Worm (Caenorhabditis elegans) whole organism, L1 larva: ENCODE results near the gene tag-123.

ENCODE experiments used
- C04F5.9 ChIP-seq: sonication (generic microtip); optimal IDR thresholded peaks from 2 replicates; lab custom pipeline; 2016; ENCODE audit warnings: missing genetic modification characterization, missing compliant biosample characterization
- C16A3.4 ChIP-seq: fragments of 150-350 bp; optimal IDR thresholded peaks from 2 replicates; lab custom pipeline; 2014; ENCODE audit warnings: missing biosample characterization, missing genetic modification characterization
- C34B4.2 ChIP-seq: sonication (generic microtip); optimal IDR thresholded peaks from 2 replicates; lab custom pipeline; 2017; ENCODE audit warnings: mild to moderate bottlenecking, missing genetic modification characterization, missing compliant biosample characterization
- F16B12.6 ChIP-seq: fragments of 150-350 bp; optimal IDR thresholded peaks from 2 replicates; lab custom pipeline; 2014; ENCODE audit warnings: missing biosample characterization, missing genetic modification characterization
- aha-1 ChIP-seq: fragments of 150-350 bp; optimal IDR thresholded peaks from 2 replicates; lab custom pipeline; 2014; ENCODE audit warnings: missing biosample characterization, missing genetic modification characterization
- ama-1 ChIP-seq: fragments of 150-350 bp; optimal IDR thresholded peaks from 2 replicates; lab custom pipeline; 2014
- blmp-1 ChIP-seq: fragments of 150-350 bp; optimal IDR thresholded peaks from 2 replicates; lab custom pipeline; 2014; ENCODE audit warnings: missing biosample characterization, missing genetic modification characterization
- ceh-8 ChIP-seq: fragments of 200-800 bp; sonication (Bioruptor generic); optimal IDR thresholded peaks from 2 replicates; lab custom pipeline; 2018; ENCODE audit warnings: mild to moderate bottlenecking, missing genetic modification characterization, moderate library complexity, missing compliant biosample characterization
- ceh-82 ChIP-seq, 3 experiments: fragments of 150-350 bp in 1 of 3; sonication (generic microtip) in 2 of 3; optimal IDR thresholded peaks; 2 replicates each; lab custom pipeline; 2014 to 2017; ENCODE audit warnings: missing biosample characterization in 3 of 3, missing genetic modification characterization in 3 of 3
- ceh-88 ChIP-seq: fragments of 200-800 bp; sonication (Bioruptor generic); IDR thresholded peaks from 2 replicates; pipeline ENCODE4 v1.3.6; 2022; ENCODE audit warnings: missing genetic modification characterization, missing compliant biosample characterization
- dpl-1 ChIP-seq, 3 experiments: fragments of 150-350 bp in 2 of 3; sonication (generic microtip) in 1 of 3; optimal IDR thresholded peaks; 2 replicates each; lab custom pipeline; 2014 to 2017; ENCODE audit warnings: missing biosample characterization in 3 of 3, missing genetic modification characterization in 3 of 3, missing genetic modification reagents in 3 of 3
- efl-1 ChIP-seq, 4 experiments: fragments of 150-350 bp; optimal IDR thresholded peaks in 3 of 4; peaks in 1 of 4; 1 replicate in 1 of 4; 2 replicates in 3 of 4; lab custom pipeline; 2014; ENCODE audit warnings: missing biosample characterization in 2 of 4, missing genetic modification characterization in 2 of 4, missing genetic modification reagents in 2 of 4
- efl-3 ChIP-seq: fragments of 200-800 bp; sonication (Bioruptor generic); optimal IDR thresholded peaks from 2 replicates; lab custom pipeline; 2018; ENCODE audit warnings: mild to moderate bottlenecking, missing genetic modification characterization, missing compliant biosample characterization
- elt-2 ChIP-seq: sonication (generic microtip); optimal IDR thresholded peaks from 2 replicates; lab custom pipeline; 2016; ENCODE audit warnings: missing genetic modification characterization, mild to moderate bottlenecking, inconsistent platforms, missing compliant biosample characterization, missing genetic modification reagents
- elt-3 ChIP-seq, 6 experiments: fragments of 150-350 bp in 1 of 6; sonication (generic microtip); optimal IDR thresholded peaks; 2 replicates each; lab custom pipeline; 2017 to 2018; ENCODE audit warnings: missing biosample characterization in 6 of 6, missing genetic modification characterization in 6 of 6, inconsistent platforms in 1 of 6
- fkh-4 ChIP-seq: sonication (generic microtip); optimal IDR thresholded peaks from 2 replicates; lab custom pipeline; 2016; ENCODE audit warnings: missing compliant biosample characterization, missing genetic modification characterization, borderline replicate concordance
- fkh-8 ChIP-seq: sonication (generic microtip); optimal IDR thresholded peaks from 2 replicates; lab custom pipeline; 2016; ENCODE audit warnings: mild to moderate bottlenecking, missing genetic modification characterization, missing compliant biosample characterization
- fos-1 ChIP-seq: fragments of 150-350 bp; optimal IDR thresholded peaks from 2 replicates; lab custom pipeline; 2014; ENCODE audit warnings: missing biosample characterization, missing genetic modification characterization
- grh-1 ChIP-seq: fragments of 200-800 bp; sonication (Bioruptor generic); IDR thresholded peaks from 2 replicates; pipeline ENCODE4 v1.3.6; 2022; ENCODE audit warnings: missing genetic modification reagents, missing genetic modification characterization, missing compliant biosample characterization
- hlh-4 ChIP-seq: sonication (generic microtip); optimal IDR thresholded peaks from 2 replicates; lab custom pipeline; 2016; ENCODE audit warnings: mild to moderate bottlenecking, missing genetic modification characterization, missing compliant biosample characterization
- irx-1 ChIP-seq: sonication (generic microtip); optimal IDR thresholded peaks from 2 replicates; lab custom pipeline; 2016; ENCODE audit warnings: missing genetic modification characterization, missing compliant biosample characterization
- isw-1 ChIP-seq: fragments of 200-800 bp; sonication (Bioruptor generic); IDR thresholded peaks from 2 replicates; pipeline ENCODE4 v1.3.6; 2022; ENCODE audit warnings: missing genetic modification characterization, missing compliant biosample characterization
- jun-1 ChIP-seq: fragments of 150-350 bp; optimal IDR thresholded peaks from 2 replicates; lab custom pipeline; 2014; ENCODE audit warnings: missing biosample characterization, missing genetic modification reagents, missing genetic modification characterization
- lin-13 ChIP-seq: fragments of 150-350 bp; optimal IDR thresholded peaks from 2 replicates; lab custom pipeline; 2014; ENCODE audit warnings: missing biosample characterization, missing genetic modification reagents, missing genetic modification characterization
- lin-14 ChIP-seq: fragments of 200-800 bp; sonication (Bioruptor generic); optimal IDR thresholded peaks from 2 replicates; lab custom pipeline; 2018; ENCODE audit warnings: mild to moderate bottlenecking, missing genetic modification characterization, moderate library complexity, missing compliant biosample characterization
- lin-15B ChIP-seq: fragments of 150-350 bp; sonication (generic microtip); optimal IDR thresholded peaks from 3 replicates; lab custom pipeline; 2014; ENCODE audit warnings: missing biosample characterization, missing genetic modification characterization
- lin-35 ChIP-seq, 2 experiments: fragments of 150-350 bp; optimal IDR thresholded peaks; 2 replicates each; lab custom pipeline; 2014; ENCODE audit warnings: missing biosample characterization in 2 of 2, missing genetic modification characterization in 2 of 2, missing genetic modification reagents in 2 of 2
- lin-39 ChIP-seq: fragments of 150-350 bp; optimal IDR thresholded peaks from 2 replicates; lab custom pipeline; 2014; ENCODE audit warnings: missing biosample characterization, missing genetic modification reagents, missing genetic modification characterization
- lsy-2 ChIP-seq, 2 experiments: fragments of 150-350 bp; optimal IDR thresholded peaks; 2 replicates each; lab custom pipeline; 2014; ENCODE audit warnings: missing biosample characterization in 2 of 2, missing genetic modification characterization in 2 of 2
- mab-9 ChIP-seq: fragments of 200-800 bp; sonication (Bioruptor generic); IDR thresholded peaks from 2 replicates; pipeline ENCODE4 v1.3.6; 2022; ENCODE audit warnings: missing genetic modification reagents, missing genetic modification characterization, missing compliant biosample characterization
- mdl-1 ChIP-seq, 2 experiments: fragments of 150-350 bp; optimal IDR thresholded peaks; 2 replicates each; lab custom pipeline; 2014 to 2017; ENCODE audit warnings: missing biosample characterization in 2 of 2, missing genetic modification characterization in 2 of 2, inconsistent platforms in 1 of 2
- nhr-12 ChIP-seq: sonication (generic microtip); optimal IDR thresholded peaks from 2 replicates; lab custom pipeline; 2017; ENCODE audit warnings: missing biosample characterization, missing genetic modification characterization
- nhr-19 ChIP-seq: fragments of 200-800 bp; sonication (Bioruptor generic); conservative IDR thresholded peaks from 2 replicates; pipeline ENCODE4 v1.3.6; 2022; ENCODE audit warnings: missing genetic modification characterization, missing compliant biosample characterization
- nhr-20 ChIP-seq: sonication (generic microtip); optimal IDR thresholded peaks from 2 replicates; lab custom pipeline; 2016; ENCODE audit warnings: mild to moderate bottlenecking, missing genetic modification characterization, missing compliant biosample characterization
- nhr-47 ChIP-seq: sonication (generic microtip); optimal IDR thresholded peaks from 2 replicates; lab custom pipeline; 2016; ENCODE audit warnings: mild to moderate bottlenecking, missing genetic modification characterization, moderate library complexity, missing compliant biosample characterization
- nhr-71 ChIP-seq: sonication (generic microtip); optimal IDR thresholded peaks from 2 replicates; lab custom pipeline; 2016; ENCODE audit warnings: mild to moderate bottlenecking, missing genetic modification characterization, moderate library complexity, missing compliant biosample characterization
- nhr-77 ChIP-seq: fragments of 150-350 bp; optimal IDR thresholded peaks from 2 replicates; lab custom pipeline; 2014; ENCODE audit warnings: missing biosample characterization, missing genetic modification characterization
- nhr-84 ChIP-seq: sonication (generic microtip); optimal IDR thresholded peaks from 2 replicates; lab custom pipeline; 2017; ENCODE audit warnings: missing biosample characterization, missing genetic modification characterization
- nhr-85 ChIP-seq: sonication (generic microtip); peaks from one replicate; lab custom pipeline; 2016; ENCODE audit warnings: missing genetic modification characterization, inconsistent platforms, missing compliant biosample characterization
- nhr-90 ChIP-seq: sonication (generic microtip); optimal IDR thresholded peaks from 2 replicates; lab custom pipeline; 2016; ENCODE audit warnings: mild to moderate bottlenecking, missing genetic modification characterization, missing compliant biosample characterization; ENCODE audit not compliant: poor library complexity
- pag-3 ChIP-seq: sonication (generic microtip); optimal IDR thresholded peaks from 2 replicates; lab custom pipeline; 2017; ENCODE audit warnings: missing genetic modification characterization, mild to moderate bottlenecking, missing compliant biosample characterization, antibody characterized with exemption, borderline replicate concordance; ENCODE audit not compliant: insufficient read depth
- rnt-1 ChIP-seq: sonication (generic microtip); optimal IDR thresholded peaks from 2 replicates; lab custom pipeline; 2016; ENCODE audit warnings: mild to moderate bottlenecking, missing genetic modification characterization, moderate library complexity, missing compliant biosample characterization
- skn-1 ChIP-seq: fragments of 150-350 bp; optimal IDR thresholded peaks from 2 replicates; lab custom pipeline; 2014; ENCODE audit warnings: missing biosample characterization, missing genetic modification characterization
- snpc-4 ChIP-seq: fragments of 150-350 bp; optimal IDR thresholded peaks from 2 replicates; lab custom pipeline; 2014; ENCODE audit warnings: missing biosample characterization, missing genetic modification characterization
- sox-4 ChIP-seq: sonication (generic microtip); optimal IDR thresholded peaks from 2 replicates; lab custom pipeline; 2016; ENCODE audit warnings: missing genetic modification characterization, missing compliant biosample characterization
- sptf-1 ChIP-seq: fragments of 150-350 bp; optimal IDR thresholded peaks from 2 replicates; lab custom pipeline; 2014; ENCODE audit warnings: missing biosample characterization, missing genetic modification characterization
- swsn-7 ChIP-seq: sonication (generic microtip); optimal IDR thresholded peaks from 2 replicates; lab custom pipeline; 2016; ENCODE audit warnings: missing genetic modification characterization, missing compliant biosample characterization
- tbx-2 ChIP-seq: sonication (generic microtip); optimal IDR thresholded peaks from 2 replicates; lab custom pipeline; 2016; ENCODE audit warnings: missing genetic modification characterization, missing compliant biosample characterization
- tlp-1 ChIP-seq: fragments of 150-350 bp; optimal IDR thresholded peaks from 2 replicates; lab custom pipeline; 2014; ENCODE audit warnings: missing biosample characterization, missing genetic modification characterization
- unc-30 ChIP-seq: sonication (generic microtip); optimal IDR thresholded peaks from 2 replicates; lab custom pipeline; 2017; ENCODE audit warnings: missing biosample characterization, missing genetic modification characterization
- unc-62 ChIP-seq: fragments of 150-350 bp; optimal IDR thresholded peaks from 2 replicates; lab custom pipeline; 2014; ENCODE audit warnings: missing biosample characterization, missing genetic modification reagents, missing genetic modification characterization
- vab-15 ChIP-seq: sonication (generic microtip); optimal IDR thresholded peaks from 2 replicates; lab custom pipeline; 2017; ENCODE audit warnings: missing genotype, mild to moderate bottlenecking, missing genetic modification characterization, missing compliant biosample characterization
- zag-1 ChIP-seq: fragments of 150-350 bp; optimal IDR thresholded peaks from 2 replicates; lab custom pipeline; 2014; ENCODE audit warnings: missing biosample characterization, missing genetic modification characterization

The tag-123 gene

DNA sequence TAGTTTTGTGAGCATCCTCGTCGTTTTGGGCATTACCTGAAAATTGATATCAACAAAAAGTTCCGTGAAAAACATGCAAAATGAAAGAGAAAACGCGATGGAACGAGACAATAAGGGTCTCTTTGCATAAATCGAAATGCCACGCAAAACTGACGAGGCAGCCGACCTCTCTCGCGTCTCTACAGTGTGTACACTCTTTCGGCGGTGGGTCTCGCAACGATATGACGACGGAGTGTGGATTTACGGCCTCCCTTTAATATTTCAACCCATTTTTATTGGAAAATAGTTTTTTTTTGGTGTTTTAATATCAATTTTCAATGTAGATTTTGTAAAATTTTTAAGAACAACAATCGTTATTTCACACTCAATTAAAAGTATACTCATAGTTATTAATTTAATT lies at the start of gene tag-123:
tag-123 (minus strand) TSS at position 36 of the 400 bp plus-strand sequence.
- TF ChIP-seq nhr-20 (tag; lab: Kevin White, UChicago), result peak; percentile 63
- TF ChIP-seq C16A3.4 (tag; lab: Kevin White, UChicago), result peak; percentile 52
- TF ChIP-seq fos-1, result no peak
- peak; percentile 45 to 77 for TF ChIP-seq lsy-2 (tag; optimal IDR thresholded peaks at IDR 0.05; lab: Kevin White, UChicago)
- TF ChIP-seq swsn-7, result peak; percentile 54
- TF ChIP-seq nhr-90, result peak; percentile 45
- no peak for TF ChIP-seq snpc-4 (tag; lab: Kevin White, UChicago)
- peak; percentile 75 for TF ChIP-seq lin-14
- TF ChIP-seq unc-62 (GFP tag; lab: Kevin White, UChicago), result no peak
- no peak for TF ChIP-seq lin-15B (tag; lab: Kevin White, UChicago)
- TF ChIP-seq sptf-1, result no peak
- no peak for TF ChIP-seq ceh-8 (GFP tag; lab: Kevin White, UChicago)
- no peak for TF ChIP-seq C04F5.9
- TF ChIP-seq F16B12.6 (tag; lab: Kevin White, UChicago), result no peak
- TF ChIP-seq ama-1 (lab: Kevin White, UChicago), result no peak
- TF ChIP-seq jun-1 (tag; lab: Kevin White, UChicago), result no peak
- TF ChIP-seq dpl-1 (GFP tag; optimal IDR thresholded peaks at IDR 0.05; lab: Kevin White, UChicago), result peak; percentile 36 to 45 (median 39)
- no peak for TF ChIP-seq C34B4.2
- no peak for TF ChIP-seq nhr-12 (tag; lab: Kevin White, UChicago)
- TF ChIP-seq elt-2 (tag; lab: Kevin White, UChicago), result no peak
- no peak for TF ChIP-seq ceh-88 (GFP tag; lab: Robert Waterston, UW)
- TF ChIP-seq irx-1 (tag; lab: Kevin White, UChicago), result no peak
- TF ChIP-seq nhr-77 (tag; lab: Kevin White, UChicago), result no peak
- TF ChIP-seq sox-4 (tag; lab: Kevin White, UChicago), result no peak
- peak; percentile 37 for TF ChIP-seq lin-13 (GFP tag; lab: Kevin White, UChicago)
- TF ChIP-seq nhr-19, result peak; percentile 47
- TF ChIP-seq fkh-8 (tag; lab: Kevin White, UChicago), result peak; percentile 28
- no peak for TF ChIP-seq zag-1 (tag; lab: Kevin White, UChicago)
- peak; percentile 70 for TF ChIP-seq nhr-71
- peak in 2 of 3 experiments; percentile 26 to 70 for TF ChIP-seq ceh-82 (tag; optimal IDR thresholded peaks at IDR 0.05; lab: Kevin White, UChicago)
- TF ChIP-seq nhr-85 (tag; lab: Kevin White, UChicago), result peak; percentile 74
- TF ChIP-seq unc-30 (tag; lab: Kevin White, UChicago), result no peak
- TF ChIP-seq nhr-47, result peak; percentile 58
- no peak for TF ChIP-seq fkh-4 (tag; lab: Kevin White, UChicago)
- TF ChIP-seq tlp-1 (tag; lab: Kevin White, UChicago), result no peak
- no peak for TF ChIP-seq skn-1
- TF ChIP-seq efl-1 (optimal IDR thresholded peaks at IDR 0.05; lab: Kevin White, UChicago), result peak; percentile 47 to 61
- peak; percentile 30 to 91 for TF ChIP-seq efl-1 (GFP tag; optimal IDR thresholded peaks at IDR 0.05 in 1 of 2; lab: Kevin White, UChicago)
- no peak for TF ChIP-seq hlh-4 (tag; lab: Kevin White, UChicago)
- TF ChIP-seq lin-35 (GFP tag; optimal IDR thresholded peaks at IDR 0.05; lab: Kevin White, UChicago), result peak; percentile 48 to 72
- no peak for TF ChIP-seq grh-1
- no peak for TF ChIP-seq nhr-84 (tag; lab: Kevin White, UChicago)
- no peak for TF ChIP-seq mab-9
- TF ChIP-seq lin-39, result no peak
- TF ChIP-seq mdl-1 (tag; optimal IDR thresholded peaks at IDR 0.05; lab: Kevin White, UChicago), result peak in 1 of 2 experiments; percentile 44
- no peak for TF ChIP-seq efl-3 (GFP tag; lab: Kevin White, UChicago)
- no peak for TF ChIP-seq aha-1 (tag; lab: Kevin White, UChicago)
- TF ChIP-seq isw-1 (GFP tag; lab: Robert Waterston, UW), result peak; percentile 29
- peak in 1 of 6 experiments; percentile 16 for TF ChIP-seq elt-3 (tag; optimal IDR thresholded peaks at IDR 0.05; lab: Kevin White, UChicago)
- peak; percentile 50 for TF ChIP-seq tbx-2
- TF ChIP-seq rnt-1 (tag; lab: Kevin White, UChicago), result peak; percentile 48
- TF ChIP-seq pag-3 (tag; lab: Kevin White, UChicago), result no peak
- no peak for TF ChIP-seq vab-15 (tag; lab: Kevin White, UChicago)
- peak; percentile 68 for TF ChIP-seq blmp-1 (tag; lab: Kevin White, UChicago)
